Worm (Caenorhabditis elegans) whole organism, mixed stage, embryonic: ENCODE results near the gene gpx-5.

ENCODE experiments used
- ceh-43 ChIP-seq: fragments of 200-800 bp; sonication (Bioruptor generic); optimal IDR thresholded peaks from 2 replicates; lab custom pipeline; 2018; ENCODE audit warnings: mild to moderate bottlenecking, missing genetic modification characterization, moderate library complexity, missing compliant biosample characterization
- hlh-1 ChIP-seq: fragments of 150-350 bp; optimal IDR thresholded peaks from 2 replicates; lab custom pipeline; 2014; ENCODE audit warnings: missing biosample characterization, missing genetic modification reagents, missing genetic modification characterization
- lin-13 ChIP-seq: fragments of 150-350 bp; optimal IDR thresholded peaks from 2 replicates; lab custom pipeline; 2014; ENCODE audit warnings: missing biosample characterization, missing genetic modification characterization
- mep-1 ChIP-seq: fragments of 150-350 bp; optimal IDR thresholded peaks from 2 replicates; lab custom pipeline; 2017; ENCODE audit warnings: missing biosample characterization, missing genetic modification reagents, missing genetic modification characterization, inconsistent platforms
- nhr-12 ChIP-seq: fragments of 150-350 bp; optimal IDR thresholded peaks from 2 replicates; lab custom pipeline; 2014; ENCODE audit warnings: missing biosample characterization, missing genetic modification characterization

DNA sequence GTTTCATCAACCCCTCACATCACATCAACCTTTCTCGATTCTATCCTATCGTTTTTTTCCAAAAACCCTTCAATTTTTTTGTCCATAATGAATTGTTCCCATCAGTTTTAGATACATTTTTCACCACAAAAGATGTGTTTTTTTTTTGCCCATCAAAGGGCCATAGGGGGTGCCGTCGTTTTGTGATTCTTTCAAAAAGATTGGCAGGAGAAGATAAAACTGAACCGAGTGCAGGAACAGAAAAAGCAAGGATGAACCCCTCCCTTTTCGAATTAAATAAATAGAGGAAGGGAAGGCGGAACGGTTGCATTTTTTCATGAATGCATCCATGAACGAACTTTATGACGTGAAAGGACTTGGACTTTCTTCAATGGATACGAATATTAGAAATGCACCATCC lies 32.5 kb downstream of the gpx-5 start, which contains the start of gene C11E4.7:
- no peak for TF ChIP-seq ceh-43 (GFP tag; lab: Kevin White, UChicago)
- no peak for TF ChIP-seq lin-13
- no peak for TF ChIP-seq nhr-12
- TF ChIP-seq mep-1 (tag; lab: Kevin White, UChicago) = no peak
- no peak for TF ChIP-seq hlh-1 (tag; lab: Kevin White, UChicago)
